Fruit fly (Drosophila melanogaster): Measurements from ENCODE around the gene lmgB.

Gene lmgB

DNA sequence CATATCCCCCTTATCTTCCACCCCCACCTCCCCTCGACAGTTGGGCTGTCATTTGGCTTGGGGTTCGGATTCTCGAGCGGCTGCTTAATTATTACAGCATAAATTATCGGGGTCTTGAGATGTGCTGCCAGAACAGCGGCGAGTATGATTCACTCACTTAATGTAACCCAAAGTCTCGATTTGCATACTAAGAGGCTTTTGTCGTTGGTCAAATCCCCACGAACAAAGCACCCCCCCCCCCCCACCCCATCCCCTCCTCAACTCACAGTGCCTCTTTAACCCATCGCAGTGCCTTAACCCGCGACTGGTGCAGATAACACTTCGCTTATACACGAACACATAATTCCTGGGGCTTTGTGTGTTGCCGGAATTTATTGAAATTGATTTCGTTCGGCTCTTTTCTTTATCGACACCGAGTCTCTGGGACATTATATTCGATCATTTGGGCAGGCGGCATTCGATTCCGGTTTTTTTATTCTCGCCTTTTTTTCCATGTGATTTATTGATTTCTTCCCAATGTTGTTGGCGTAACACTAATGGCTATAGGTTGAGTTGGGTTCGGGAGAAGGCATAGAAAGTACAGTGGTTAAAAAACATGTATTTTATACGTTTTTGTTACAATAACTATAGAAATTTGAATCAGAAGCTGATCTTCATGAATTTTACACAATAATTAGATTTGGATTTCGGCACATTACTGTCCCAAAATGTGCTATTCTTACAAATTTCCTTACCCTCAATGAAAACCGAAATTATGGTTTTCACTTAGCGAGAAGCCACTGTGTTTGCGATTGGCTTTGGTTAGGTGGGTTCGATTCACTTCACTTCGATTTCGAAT lies 25.6 kb upstream of the lmgB start (continued):
- TF ChIP-seq CG33213 (GFP tag; optimal IDR thresholded peaks at IDR 0.05) (no peak), CG9797 (GFP tag; optimal IDR thresholded peaks at IDR 0.05) (no peak), Atf-2 (GFP tag; optimal IDR thresholded peaks at IDR 0.05) (no peak), CG18262 (tag; optimal IDR thresholded peaks at IDR 0.05) (peak; percentile 66), sens-2 (GFP tag; IDR thresholded peaks at IDR 0.05) (no peak), CG8290 (GFP tag; optimal IDR thresholded peaks at IDR 0.05) (no peak), CG8290 (tag; optimal IDR thresholded peaks at IDR 0.05) (peak in 1 of 2 experiments; percentile 6), Doc2 (GFP tag; IDR thresholded peaks at IDR 0.05) (no peak), ro (GFP tag; IDR thresholded peaks at IDR 0.05) (no peak), CG14860 (GFP tag; IDR thresholded peaks at IDR 0.05; ENCODE audit: partially characterized antibody) (no peak), dan (GFP tag; IDR thresholded peaks at IDR 0.05) (no peak), CHES-1-like (GFP tag; optimal IDR thresholded peaks at IDR 0.05) (no peak), twi (tag; optimal IDR thresholded peaks at IDR 0.05) (peak; percentile 43), Sry-δ (GFP tag; optimal IDR thresholded peaks at IDR 0.05) (peak; percentile 3), CG12104 (GFP tag; optimal IDR thresholded peaks at IDR 0.05) (no peak), Neu2 (GFP tag; optimal IDR thresholded peaks at IDR 0.05; ENCODE audit: borderline replicate concordance) (no peak), CG4820 (GFP tag; optimal IDR thresholded peaks at IDR 0.05) (no peak), CTCF (GFP tag; optimal IDR thresholded peaks at IDR 0.05) (no peak), CG10959 (GFP tag; IDR thresholded peaks at IDR 0.05) (peak; percentile 61; the same call in 1 of the 2 replicates), prd (optimal IDR thresholded peaks at IDR 0.05) (no peak), prd (GFP tag; IDR thresholded peaks at IDR 0.05) (peak; percentile 53; the same call in 1 of the 3 replicates), sr (GFP tag; IDR thresholded peaks at IDR 0.05) (no peak), CG16815 (GFP tag; optimal IDR thresholded peaks at IDR 0.05) (no peak), Camta (GFP tag; optimal IDR thresholded peaks at IDR 0.05) (peak; percentile 65), Dbx (GFP tag; IDR thresholded peaks at IDR 0.05) (no peak), pan (optimal IDR thresholded peaks at IDR 0.05) (no peak), pan (GFP tag; optimal IDR thresholded peaks at IDR 0.05 in 1 of 2, IDR thresholded peaks at IDR 0.05 in 1 of 2) (no peak), toy (GFP tag; IDR thresholded peaks at IDR 0.05) (no peak), CG10543 (GFP tag; optimal IDR thresholded peaks at IDR 0.05) (no peak), Nf-YA (GFP tag; IDR thresholded peaks at IDR 0.05) (no peak), cg (GFP tag; optimal IDR thresholded peaks at IDR 0.05) (no peak), CG4707 (GFP tag; optimal IDR thresholded peaks at IDR 0.05) (peak; percentile 31), CG4617 (GFP tag; optimal IDR thresholded peaks at IDR 0.05; ENCODE audit: borderline replicate concordance) (no peak), CG6791 (GFP tag; IDR thresholded peaks at IDR 0.05; ENCODE audit: partially characterized antibody) (no peak), HmgD (GFP tag; optimal IDR thresholded peaks at IDR 0.05) (no peak), run (tag; optimal IDR thresholded peaks at IDR 0.05) (no peak), tin (GFP tag; optimal IDR thresholded peaks at IDR 0.05) (no peak), CG5180 (GFP tag; optimal IDR thresholded peaks at IDR 0.05) (no peak), HmgZ (tag; optimal IDR thresholded peaks at IDR 0.05) (no peak), so (GFP tag; IDR thresholded peaks at IDR 0.05) (no peak), hth (optimal IDR thresholded peaks at IDR 0.05) (no peak), CG8924 (tag; optimal IDR thresholded peaks at IDR 0.05) (peak; percentile 66), abd-A (tag; optimal IDR thresholded peaks at IDR 0.05) (peak; percentile 70), CG12942 (GFP tag; optimal IDR thresholded peaks at IDR 0.05) (no peak), CG1024 (GFP tag; IDR thresholded peaks at IDR 0.05) (no peak), ewg (GFP tag; optimal IDR thresholded peaks at IDR 0.05) (peak; percentile 39), grn (GFP tag; optimal IDR thresholded peaks at IDR 0.05) (no peak), esg (GFP tag; conservative IDR thresholded peaks at IDR 0.05) (0 out of 2 replicates have a peak, but pooled peaks have one; percentile 22), MTF-1 (GFP tag; optimal IDR thresholded peaks at IDR 0.05; ENCODE audit: borderline replicate concordance) (no peak), CG17186 (GFP tag; optimal IDR thresholded peaks at IDR 0.05) (no peak), lola (GFP tag; optimal IDR thresholded peaks at IDR 0.05) (peak in 1 of 3 experiments; percentile 64)
